Worm (Caenorhabditis elegans): ENCODE data around the gene F54D12.7.
A peak's percentile ranks its signal among the peaks of the same experiment; 100 is the strongest.

Gene F54D12.7

DNA sequence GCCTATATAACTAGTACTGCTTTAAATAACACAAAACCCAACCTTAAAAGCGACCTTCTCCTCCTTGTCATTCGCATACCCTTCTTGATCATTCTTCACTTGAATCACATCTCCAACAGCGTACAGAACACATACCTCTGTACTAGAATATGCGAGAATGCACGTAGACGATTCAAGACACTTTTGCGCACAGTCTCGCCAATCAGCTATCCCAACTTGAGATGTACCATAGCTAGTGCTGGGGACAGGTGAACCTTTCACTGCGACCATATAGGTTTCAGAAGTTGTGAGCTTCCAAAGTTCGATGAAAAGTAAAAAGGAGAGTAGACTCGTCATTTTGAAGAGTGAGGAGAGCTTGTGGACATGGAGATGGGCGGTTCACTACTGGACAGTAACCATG is 12.5 kb upstream of the F54D12.7 start, which contains the start of gene F54D12.8:
F54D12.8 (minus strand) TSS at position 336 of the 400 bp plus-strand sequence.
- no peak for TF ChIP-seq nhr-20 (tag; optimal IDR thresholded peaks at IDR 0.05)
- TF ChIP-seq nhr-77 (tag; optimal IDR thresholded peaks at IDR 0.05) = no peak
- TF ChIP-seq hlh-4 (tag; optimal IDR thresholded peaks at IDR 0.05) = no peak
- no peak for TF ChIP-seq unc-62 (GFP tag; optimal IDR thresholded peaks at IDR 0.05)
- TF ChIP-seq lin-39 (tag; optimal IDR thresholded peaks at IDR 0.05) = no peak
- TF ChIP-seq unc-30 (tag; optimal IDR thresholded peaks at IDR 0.05) = no peak
- no peak for TF ChIP-seq blmp-1 (tag; optimal IDR thresholded peaks at IDR 0.05)
- TF ChIP-seq lir-3 (tag; optimal IDR thresholded peaks at IDR 0.05; ENCODE audit: poor library complexity) = no peak

DNA sequence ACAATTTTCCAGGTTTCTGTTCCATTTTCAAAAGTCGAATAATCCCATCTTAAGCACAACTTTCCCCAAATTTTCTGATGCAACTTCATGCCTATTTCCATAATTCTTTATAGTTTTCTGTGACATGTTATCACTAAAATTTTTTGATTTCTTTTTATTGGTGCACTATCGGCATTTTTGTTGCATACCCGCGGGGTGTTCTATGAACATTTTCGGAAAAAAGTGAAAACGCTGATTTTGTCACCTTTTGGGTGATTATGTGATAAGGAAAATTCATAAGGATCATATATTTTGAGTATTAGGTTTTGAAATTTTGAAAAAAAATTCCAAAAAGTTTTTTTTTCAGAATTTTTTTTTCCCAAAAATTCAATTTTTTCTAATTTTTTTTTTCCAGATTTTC is 1.3 kb upstream of the F54D12.7 start, which contains the start of gene aat-7:
aat-7 (plus strand) TSS at position 393 of the 400 bp plus-strand sequence.
- TF ChIP-seq ceh-90 (tag; optimal IDR thresholded peaks at IDR 0.05) (no peak), nhr-90 (tag; optimal IDR thresholded peaks at IDR 0.05; ENCODE audit: poor library complexity) (peak; percentile 3), pqm-1 (tag; optimal IDR thresholded peaks at IDR 0.05) (peak; percentile 74), elt-2 (tag; optimal IDR thresholded peaks at IDR 0.05) (peak; percentile 89), blmp-1 (tag; optimal IDR thresholded peaks at IDR 0.05) (no peak), pax-3 (tag; optimal IDR thresholded peaks at IDR 0.05) (no peak), C34B4.2 (tag; optimal IDR thresholded peaks at IDR 0.05) (no peak), nhr-71 (tag; optimal IDR thresholded peaks at IDR 0.05) (no peak)

DNA sequence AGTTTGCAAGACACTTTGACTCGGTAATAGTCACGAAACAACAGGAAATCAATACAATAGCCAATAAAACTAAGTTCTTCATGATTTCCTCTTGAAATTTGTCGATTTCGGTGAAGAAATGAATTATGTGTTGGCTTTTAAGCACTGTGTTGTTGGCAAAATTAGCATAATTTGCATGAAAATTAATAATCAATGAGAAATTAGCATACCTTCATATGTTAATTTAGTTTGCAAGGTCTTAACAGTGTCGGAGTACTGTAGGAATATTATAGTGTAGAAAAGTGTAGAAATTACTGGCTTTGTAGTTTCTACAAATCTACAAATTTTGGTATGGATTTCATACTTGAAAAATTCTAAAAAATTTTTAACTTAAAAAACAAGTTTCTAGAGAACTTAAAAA is 3.6 kb downstream of the F54D12.7 start, which contains the start of gene F54D12.9:
F54D12.9 (minus strand) TSS at position 101 of the 400 bp plus-strand sequence.
- TF ChIP-seq nhr-47 (tag; optimal IDR thresholded peaks at IDR 0.05) (no peak), dpl-1 (GFP tag; optimal IDR thresholded peaks at IDR 0.05) (no peak), mdl-1 (tag; optimal IDR thresholded peaks at IDR 0.05) (no peak), unc-86 (tag; optimal IDR thresholded peaks at IDR 0.05) (no peak), lin-14 (GFP tag; optimal IDR thresholded peaks at IDR 0.05) (no peak), nhr-85 (tag) (no peak), unc-62 (GFP tag; optimal IDR thresholded peaks at IDR 0.05) (no peak), ztf-4 (tag; optimal IDR thresholded peaks at IDR 0.05) (no peak), zip-4 (GFP tag; optimal IDR thresholded peaks at IDR 0.05) (no peak), ceh-8 (GFP tag; optimal IDR thresholded peaks at IDR 0.05) (no peak), lin-15B (tag; optimal IDR thresholded peaks at IDR 0.05) (no peak), ceh-82 (tag; optimal IDR thresholded peaks at IDR 0.05) (no peak), irx-1 (tag; optimal IDR thresholded peaks at IDR 0.05) (no peak), swsn-7 (tag; optimal IDR thresholded peaks at IDR 0.05) (no peak), unc-130 (tag; optimal IDR thresholded peaks at IDR 0.05) (no peak), egl-13 (tag; optimal IDR thresholded peaks at IDR 0.05) (no peak)

DNA sequence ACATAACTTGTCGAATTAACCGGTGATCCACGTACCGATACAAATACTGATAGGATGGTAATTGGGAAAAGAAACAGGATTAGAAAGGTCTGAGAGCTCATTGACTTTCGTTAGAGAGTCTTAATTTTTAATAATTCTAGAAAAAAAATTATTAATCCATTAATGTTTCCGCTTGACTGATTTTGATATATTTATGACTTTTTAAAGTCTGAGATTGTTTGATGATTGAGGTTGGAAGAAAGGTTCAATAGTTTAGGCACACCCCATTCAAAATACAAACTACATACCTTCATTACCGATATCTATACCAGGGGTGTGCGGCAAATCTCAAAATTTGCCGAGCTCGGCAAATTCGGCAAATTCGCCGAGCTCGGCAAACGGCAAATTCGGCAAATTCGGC is 6.9 kb downstream of the F54D12.7 start, which contains the start of gene F54D12.10:
F54D12.10 (minus strand) TSS at position 101 of the 400 bp plus-strand sequence.
- TF ChIP-seq fkh-4 (tag; optimal IDR thresholded peaks at IDR 0.05; ENCODE audit: borderline replicate concordance) = no peak
- TF ChIP-seq nhr-85 (tag) = no peak
- no peak for TF ChIP-seq lsy-2 (tag; optimal IDR thresholded peaks at IDR 0.05)
- no peak for TF ChIP-seq hpl-2 (GFP tag; optimal IDR thresholded peaks at IDR 0.05)
- TF ChIP-seq swsn-7 (tag; optimal IDR thresholded peaks at IDR 0.05) = no peak
- TF ChIP-seq aly-2 (tag; optimal IDR thresholded peaks at IDR 0.05) = no peak
- no peak for TF ChIP-seq unc-130 (tag; optimal IDR thresholded peaks at IDR 0.05)
- no peak for TF ChIP-seq nhr-20 (tag; optimal IDR thresholded peaks at IDR 0.05)

DNA sequence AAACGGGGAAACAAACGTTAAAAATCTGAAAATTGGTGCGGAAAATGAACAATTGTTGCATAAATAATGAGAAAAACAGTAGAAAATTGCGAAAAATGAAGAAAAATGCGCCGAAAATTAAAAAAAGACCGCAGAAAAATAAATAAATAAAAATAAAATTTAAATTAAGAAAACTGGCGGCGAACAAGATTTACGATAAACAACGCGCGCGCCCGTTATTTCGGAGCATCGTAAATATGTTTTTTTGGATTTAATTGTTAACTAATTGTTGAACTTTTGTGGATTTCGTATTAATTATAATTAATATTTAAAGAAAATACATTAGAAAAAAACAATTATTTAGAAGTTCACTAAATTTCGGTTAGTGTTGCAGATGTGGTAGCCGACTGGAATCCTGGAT is 8.4 kb downstream of the F54D12.7 start:
- TF ChIP-seq dpl-1 (GFP tag; optimal IDR thresholded peaks at IDR 0.05) = peak in 1 of 3 experiments; percentile 31
- TF ChIP-seq efl-1 (optimal IDR thresholded peaks at IDR 0.05) = peak in 1 of 2 experiments; percentile 28
- peak in 1 of 2 experiments; percentile 53 for TF ChIP-seq efl-1 (GFP tag; optimal IDR thresholded peaks at IDR 0.05 in 1 of 2)
- no peak for TF ChIP-seq swsn-7 (tag; optimal IDR thresholded peaks at IDR 0.05)
